Worm (Caenorhabditis elegans) whole organism, L4 larva: ENCODE data around the gene T05C1.3.
A peak's percentile ranks its signal among the peaks of the same experiment; 100 is the strongest.

Source experiments
- F44E2.7 ChIP-seq: fragments of 200-800 bp; sonication (Bioruptor generic); IDR thresholded peaks from 2 replicates; pipeline ENCODE4 v2.1.2; 2022; ENCODE audit warnings: missing genetic modification characterization, missing compliant biosample characterization
- R02D3.7 ChIP-seq: fragments of 150-350 bp; sonication (generic microtip); optimal IDR thresholded peaks from 3 replicates; lab custom pipeline; 2014; ENCODE audit warnings: missing biosample characterization, missing genetic modification characterization
- T26A8.4 ChIP-seq: fragments of 200-800 bp; sonication (Bioruptor generic); IDR thresholded peaks from 2 replicates; pipeline ENCODE4 v1.3.6; 2022; ENCODE audit warnings: missing genetic modification characterization, missing compliant biosample characterization
- aha-1 ChIP-seq: fragments of 150-350 bp; peaks from one replicate; lab custom pipeline; 2014; ENCODE audit warnings: missing biosample characterization, missing genetic modification characterization
- ceh-20 ChIP-seq: fragments of 200-800 bp; sonication (Bioruptor generic); IDR thresholded peaks from 2 replicates; pipeline ENCODE4 v1.3.6; 2022; ENCODE audit warnings: missing genetic modification reagents, missing genetic modification characterization, missing compliant biosample characterization
- ceh-44 ChIP-seq: fragments of 200-800 bp; sonication (Bioruptor generic); IDR thresholded peaks from 2 replicates; pipeline ENCODE4 v1.3.6; 2022; ENCODE audit warnings: missing genetic modification reagents, missing genetic modification characterization, missing compliant biosample characterization
- ces-1 ChIP-seq: fragments of 150-350 bp; sonication (generic microtip); optimal IDR thresholded peaks from 4 replicates; lab custom pipeline; 2014; ENCODE audit warnings: missing biosample characterization, missing genetic modification reagents, missing genetic modification characterization
- cey-2 ChIP-seq: sonication (generic microtip); optimal IDR thresholded peaks from 3 replicates; lab custom pipeline; 2017; ENCODE audit warnings: missing genetic modification characterization, mild to moderate bottlenecking, missing compliant biosample characterization, antibody characterized with exemption, borderline replicate concordance; ENCODE audit not compliant: insufficient read depth
- daf-12 ChIP-seq: fragments of 150-350 bp; optimal IDR thresholded peaks from 2 replicates; lab custom pipeline; 2014; ENCODE audit warnings: missing biosample characterization, missing genetic modification reagents, missing genetic modification characterization
- daf-16 ChIP-seq, 3 experiments: sonication (generic microtip); optimal IDR thresholded peaks; 2 replicates each; lab custom pipeline; 2016 to 2017; ENCODE audit warnings: missing genetic modification characterization in 3 of 3, missing genetic modification reagents in 3 of 3, mild to moderate bottlenecking in 2 of 3, missing compliant biosample characterization in 2 of 3, missing biosample characterization in 1 of 3, moderate library complexity in 1 of 3
- dmd-9 ChIP-seq: fragments of 200-800 bp; sonication (Bioruptor generic); IDR thresholded peaks from 2 replicates; pipeline ENCODE4 v1.3.6; 2022; ENCODE audit warnings: missing genetic modification reagents, missing genetic modification characterization, missing compliant biosample characterization
- dpl-1 ChIP-seq: fragments of 150-350 bp; optimal IDR thresholded peaks from 2 replicates; lab custom pipeline; 2014; ENCODE audit warnings: missing biosample characterization, missing genetic modification reagents, missing genetic modification characterization
- duxl-1 ChIP-seq: sonication (generic microtip); optimal IDR thresholded peaks from 2 replicates; lab custom pipeline; 2016; ENCODE audit warnings: mild to moderate bottlenecking, missing genetic modification characterization, moderate library complexity, missing compliant biosample characterization; ENCODE audit not compliant: poor library complexity
- egl-27 ChIP-seq: sonication (generic microtip); optimal IDR thresholded peaks from 3 replicates; lab custom pipeline; 2017; ENCODE audit warnings: missing biosample characterization, missing genetic modification reagents, missing genetic modification characterization
- fkh-10 ChIP-seq: fragments of 150-350 bp; optimal IDR thresholded peaks from 2 replicates; lab custom pipeline; 2014; ENCODE audit warnings: missing biosample characterization, missing genetic modification reagents, missing genetic modification characterization
- fos-1 ChIP-seq: fragments of 150-350 bp; optimal IDR thresholded peaks from 2 replicates; lab custom pipeline; 2014; ENCODE audit warnings: missing biosample characterization, missing genetic modification characterization
- gei-8 ChIP-seq: fragments of 200-800 bp; sonication (Bioruptor generic); optimal IDR thresholded peaks from 2 replicates; lab custom pipeline; 2018; ENCODE audit warnings: mild to moderate bottlenecking, missing genetic modification characterization, missing compliant biosample characterization
- hlh-11 ChIP-seq: fragments of 200-800 bp; sonication (Bioruptor generic); optimal IDR thresholded peaks from 2 replicates; lab custom pipeline; 2018; ENCODE audit warnings: mild to moderate bottlenecking, missing genetic modification characterization, missing compliant biosample characterization
- hlh-30 ChIP-seq: sonication (generic microtip); optimal IDR thresholded peaks from 2 replicates; lab custom pipeline; 2017; ENCODE audit warnings: antibody characterized with exemption, mild to moderate bottlenecking, missing genetic modification characterization, missing compliant biosample characterization; ENCODE audit not compliant: insufficient read depth
- lim-7 ChIP-seq: fragments of 200-800 bp; sonication (Bioruptor generic); IDR thresholded peaks from 2 replicates; pipeline ENCODE4 v1.3.6; 2022; ENCODE audit warnings: missing genetic modification characterization, missing compliant biosample characterization
- lin-13 ChIP-seq: fragments of 150-350 bp; optimal IDR thresholded peaks from 2 replicates; lab custom pipeline; 2014; ENCODE audit warnings: missing biosample characterization, missing genetic modification reagents, missing genetic modification characterization
- lin-29 ChIP-seq: fragments of 200-800 bp; sonication (Bioruptor generic); IDR thresholded peaks from 2 replicates; pipeline ENCODE4 v1.3.6; 2022; ENCODE audit warnings: missing genetic modification reagents, missing genetic modification characterization, missing compliant biosample characterization
- lin-38 ChIP-seq: fragments of 200-800 bp; sonication (Bioruptor generic); IDR thresholded peaks from 2 replicates; pipeline ENCODE4 v1.3.6; 2022; ENCODE audit warnings: missing genetic modification reagents, missing genetic modification characterization, missing compliant biosample characterization
- mdt-29 ChIP-seq: fragments of 200-800 bp; sonication (Bioruptor generic); IDR thresholded peaks from 2 replicates; pipeline ENCODE4 v1.3.6; 2022; ENCODE audit warnings: missing genetic modification reagents, missing genetic modification characterization, missing compliant biosample characterization
- mxl-3 ChIP-seq: fragments of 200-800 bp; sonication (Bioruptor generic); optimal IDR thresholded peaks from 2 replicates; lab custom pipeline; 2018; ENCODE audit warnings: mild to moderate bottlenecking, missing genetic modification characterization, missing compliant biosample characterization
- nhr-111 ChIP-seq: fragments of 200-800 bp; sonication (Bioruptor generic); optimal IDR thresholded peaks from 2 replicates; lab custom pipeline; 2018; ENCODE audit warnings: mild to moderate bottlenecking, missing genetic modification characterization, missing compliant biosample characterization
- nhr-76 ChIP-seq: fragments of 150-350 bp; optimal IDR thresholded peaks from 2 replicates; lab custom pipeline; 2014; ENCODE audit warnings: missing biosample characterization, missing genetic modification characterization
- pqm-1 ChIP-seq: sonication (generic microtip); optimal IDR thresholded peaks from 2 replicates; lab custom pipeline; 2017; ENCODE audit warnings: missing biosample characterization, missing genetic modification characterization
- snpc-1.2 ChIP-seq: fragments of 200-800 bp; sonication (Bioruptor generic); IDR thresholded peaks from 2 replicates; pipeline ENCODE4 v1.3.6; 2022; ENCODE audit warnings: missing genetic modification reagents, missing genetic modification characterization, missing compliant biosample characterization
- snpc-4 ChIP-seq: fragments of 150-350 bp; optimal IDR thresholded peaks from 2 replicates; lab custom pipeline; 2014; ENCODE audit warnings: missing biosample characterization, missing genetic modification characterization
- tra-1 ChIP-seq: fragments of 200-800 bp; sonication (Bioruptor generic); IDR thresholded peaks from 2 replicates; pipeline ENCODE4 v1.3.6; 2022; ENCODE audit warnings: missing genetic modification reagents, missing genetic modification characterization, missing compliant biosample characterization
- unc-62 ChIP-seq, 3 experiments: fragments of 150-350 bp in 1 of 3; sonication (generic microtip); optimal IDR thresholded peaks in 2 of 3; peaks in 1 of 3; 1 replicate in 1 of 3; 2 replicates in 2 of 3; lab custom pipeline; 2014 to 2017; ENCODE audit warnings: missing biosample characterization in 3 of 3, missing genetic modification characterization in 3 of 3, missing genetic modification reagents in 3 of 3, missing genotype in 1 of 3
- vab-7 ChIP-seq: fragments of 200-800 bp; sonication (Bioruptor generic); IDR thresholded peaks from 2 replicates; pipeline ENCODE4 v1.3.6; 2022; ENCODE audit warnings: missing genetic modification reagents, missing genetic modification characterization, missing compliant biosample characterization
- zip-2 ChIP-seq: fragments of 150-350 bp; optimal IDR thresholded peaks from 2 replicates; lab custom pipeline; 2014; ENCODE audit warnings: missing biosample characterization, missing genetic modification characterization
- ztf-11 ChIP-seq: fragments of 150-350 bp; optimal IDR thresholded peaks from 2 replicates; lab custom pipeline; 2014; ENCODE audit warnings: missing biosample characterization, missing genetic modification characterization

T05C1.3 gene

ce11 chrII:4518300-4518907, 29.2 kb upstream of the T05C1.3 start, which contains the start of gene hlh-1 (continued):
- TF ChIP-seq snpc-1.2 (GFP tag; lab: Robert Waterston, UW) (no peak), fkh-10 (GFP tag; lab: Kevin White, UChicago) (no peak), ces-1 (GFP tag; lab: Kevin White, UChicago) (no peak), duxl-1 (no peak), daf-16 (GFP tag; optimal IDR thresholded peaks at IDR 0.05; lab: Kevin White, UChicago) (peak in 1 of 2 experiments; percentile 57), daf-16 (tag; optimal IDR thresholded peaks at IDR 0.05; lab: Kevin White, UChicago) (no peak)

ce11 chrII:4517254-4517653, 28.1 kb upstream of the T05C1.3 start:
- TF ChIP-seq egl-27 (no peak), unc-62 (GFP tag; optimal IDR thresholded peaks at IDR 0.05 in 1 of 2; lab: Kevin White, UChicago) (peak in 1 of 2 experiments; percentile 11), unc-62 (tag; optimal IDR thresholded peaks at IDR 0.05; lab: Kevin White, UChicago) (no peak), duxl-1 (no peak), aha-1 (tag; lab: Kevin White, UChicago) (peak; percentile 14), mxl-3 (no peak), nhr-111 (no peak)

ce11 chrII:4516291-4516690, 27.1 kb upstream of the T05C1.3 start:
- no peak for TF ChIP-seq hlh-30 (tag; lab: Kevin White, UChicago)
- no peak for TF ChIP-seq ceh-44
- no peak for TF ChIP-seq zip-2 (tag; lab: Kevin White, UChicago)
- TF ChIP-seq dpl-1 (GFP tag; lab: Kevin White, UChicago) = no peak
- no peak for TF ChIP-seq egl-27
- no peak for TF ChIP-seq lim-7 (GFP tag; lab: Robert Waterston, UW)
- no peak for TF ChIP-seq lin-38 (GFP tag; lab: Robert Waterston, UW)
- TF ChIP-seq T26A8.4 (GFP tag; lab: Robert Waterston, UW) = no peak
- TF ChIP-seq F44E2.7 (GFP tag; lab: Robert Waterston, UW) = no peak
- TF ChIP-seq ztf-11 (tag; lab: Kevin White, UChicago) = no peak
- no peak for TF ChIP-seq snpc-4
- no peak for TF ChIP-seq dmd-9
- TF ChIP-seq ceh-20 (GFP tag; lab: Robert Waterston, UW) = no peak
- TF ChIP-seq gei-8 (GFP tag; lab: Kevin White, UChicago) = no peak
- TF ChIP-seq, all 104 proteins: peak for 0

ce11 chrII:4511911-4512310, 22.7 kb upstream of the T05C1.3 start, which contains the start of gene cyp-23A1:
Gene cyp-23A1 (plus strand): TSS chrII:4512211.
- TF ChIP-seq lin-13 (GFP tag; lab: Kevin White, UChicago) (no peak), nhr-111 (no peak), R02D3.7 (tag; lab: Kevin White, UChicago) (no peak), pqm-1 (tag; lab: Kevin White, UChicago) (no peak), vab-7 (no peak), lim-7 (GFP tag; lab: Robert Waterston, UW) (no peak), fos-1 (tag; lab: Kevin White, UChicago) (no peak)
- TF ChIP-seq, all 104 proteins: peak for 0

ce11 chrII:4510684-4511083, 21.5 kb upstream of the T05C1.3 start:
- TF ChIP-seq cey-2 (tag; lab: Kevin White, UChicago) (no peak), R02D3.7 (tag; lab: Kevin White, UChicago) (no peak), mdt-29 (GFP tag; lab: Robert Waterston, UW) (no peak), unc-62 (GFP tag; optimal IDR thresholded peaks at IDR 0.05 in 1 of 2; lab: Kevin White, UChicago) (peak in 1 of 2 experiments; percentile 63), unc-62 (tag; optimal IDR thresholded peaks at IDR 0.05; lab: Kevin White, UChicago) (no peak), lin-29 (no peak), hlh-11 (tag; lab: Kevin White, UChicago) (no peak), nhr-76 (tag; lab: Kevin White, UChicago) (no peak), daf-12 (tag; lab: Kevin White, UChicago) (no peak), tra-1 (GFP tag; lab: Robert Waterston, UW) (no peak)
- TF ChIP-seq, all 104 proteins: peak for 1
